Worm (Caenorhabditis elegans) whole organism, L2 larva: ENCODE results near the gene srx-23.

Source experiments
- C34F6.9 ChIP-seq: fragments of 150-350 bp; optimal IDR thresholded peaks from 2 replicates; lab custom pipeline; 2014; ENCODE audit warnings: missing biosample characterization, missing genetic modification characterization
- F13H6.1 ChIP-seq: sonication (generic microtip); optimal IDR thresholded peaks from 2 replicates; lab custom pipeline; 2016; ENCODE audit warnings: missing genetic modification characterization, missing compliant biosample characterization
- R02D3.7 ChIP-seq: fragments of 150-350 bp; optimal IDR thresholded peaks from 2 replicates; lab custom pipeline; 2014; ENCODE audit warnings: missing biosample characterization, missing genetic modification characterization
- Y55F3AM.14 ChIP-seq: fragments of 200-800 bp; sonication (Bioruptor generic); optimal IDR thresholded peaks from 2 replicates; lab custom pipeline; 2018; ENCODE audit warnings: mild to moderate bottlenecking, missing genetic modification characterization, missing compliant biosample characterization
- ZK546.5 ChIP-seq: sonication (generic microtip); optimal IDR thresholded peaks from 2 replicates; lab custom pipeline; 2017; ENCODE audit warnings: missing biosample characterization, missing genetic modification characterization
- alr-1 ChIP-seq: fragments of 150-350 bp; optimal IDR thresholded peaks from 2 replicates; lab custom pipeline; 2014; ENCODE audit warnings: missing biosample characterization, missing genetic modification characterization
- aly-2 ChIP-seq: fragments of 150-350 bp; optimal IDR thresholded peaks from 2 replicates; lab custom pipeline; 2014; ENCODE audit warnings: missing biosample characterization, missing genetic modification characterization
- ama-1 ChIP-seq: fragments of 150-350 bp; optimal IDR thresholded peaks from 2 replicates; lab custom pipeline; 2018; ENCODE audit warnings: inconsistent platforms
- blmp-1 ChIP-seq: sonication (generic microtip); optimal IDR thresholded peaks from 2 replicates; lab custom pipeline; 2017; ENCODE audit warnings: missing genetic modification characterization, mild to moderate bottlenecking, missing compliant biosample characterization, antibody characterized with exemption, moderate library complexity; ENCODE audit not compliant: insufficient read depth
- crh-2 ChIP-seq: sonication (generic microtip); optimal IDR thresholded peaks from 2 replicates; lab custom pipeline; 2017; ENCODE audit warnings: missing biosample characterization, missing genetic modification characterization
- dmd-4 ChIP-seq: sonication (generic microtip); optimal IDR thresholded peaks from 2 replicates; lab custom pipeline; 2017; ENCODE audit warnings: missing biosample characterization, missing genetic modification characterization
- elt-1 ChIP-seq: fragments of 150-350 bp; optimal IDR thresholded peaks from 2 replicates; lab custom pipeline; 2014; ENCODE audit warnings: missing biosample characterization, missing genetic modification characterization
- elt-3 ChIP-seq: sonication (generic microtip); optimal IDR thresholded peaks from 2 replicates; lab custom pipeline; 2017; ENCODE audit warnings: missing biosample characterization, missing genetic modification characterization
- fos-1 ChIP-seq: fragments of 150-350 bp; optimal IDR thresholded peaks from 2 replicates; lab custom pipeline; 2014; ENCODE audit warnings: missing biosample characterization, missing genetic modification characterization
- gmeb-1 ChIP-seq: fragments of 150-350 bp; optimal IDR thresholded peaks from 2 replicates; lab custom pipeline; 2014; ENCODE audit warnings: missing biosample characterization, missing genetic modification characterization
- lin-13 ChIP-seq: fragments of 150-350 bp; optimal IDR thresholded peaks from 2 replicates; lab custom pipeline; 2014; ENCODE audit warnings: missing biosample characterization, missing genetic modification reagents, missing genetic modification characterization
- lin-39 ChIP-seq: fragments of 150-350 bp; optimal IDR thresholded peaks from 2 replicates; lab custom pipeline; 2014; ENCODE audit warnings: missing biosample characterization, missing genetic modification reagents, missing genetic modification characterization
- mdl-1 ChIP-seq, 2 experiments: fragments of 150-350 bp in 1 of 2; sonication (generic microtip) in 1 of 2; optimal IDR thresholded peaks; 2 replicates each; lab custom pipeline; 2017; ENCODE audit warnings: missing biosample characterization in 2 of 2, missing genetic modification characterization in 2 of 2
- nhr-10 ChIP-seq: sonication (generic microtip); optimal IDR thresholded peaks from 2 replicates; lab custom pipeline; 2017; ENCODE audit warnings: missing biosample characterization, missing genetic modification characterization
- nhr-11 ChIP-seq: fragments of 150-350 bp; optimal IDR thresholded peaks from 2 replicates; lab custom pipeline; 2014; ENCODE audit warnings: missing biosample characterization, missing genetic modification characterization
- nhr-12 ChIP-seq: fragments of 150-350 bp; optimal IDR thresholded peaks from 2 replicates; lab custom pipeline; 2014; ENCODE audit warnings: missing biosample characterization, missing genetic modification characterization
- nhr-129 ChIP-seq: fragments of 150-350 bp; optimal IDR thresholded peaks from 2 replicates; lab custom pipeline; 2014; ENCODE audit warnings: missing biosample characterization, missing genetic modification characterization
- nhr-21 ChIP-seq: fragments of 150-350 bp; optimal IDR thresholded peaks from 2 replicates; lab custom pipeline; 2014; ENCODE audit warnings: missing biosample characterization, missing genetic modification characterization
- nhr-25 ChIP-seq: fragments of 150-350 bp; sonication (generic microtip); optimal IDR thresholded peaks from 3 replicates; lab custom pipeline; 2014; ENCODE audit warnings: missing biosample characterization, missing genetic modification characterization
- nhr-77 ChIP-seq: fragments of 150-350 bp; optimal IDR thresholded peaks from 2 replicates; lab custom pipeline; 2014; ENCODE audit warnings: missing biosample characterization, missing genetic modification characterization
- sem-4 ChIP-seq: fragments of 150-350 bp; optimal IDR thresholded peaks from 2 replicates; lab custom pipeline; 2014; ENCODE audit warnings: missing biosample characterization, missing genetic modification reagents, missing genetic modification characterization
- skn-1 ChIP-seq: sonication (generic microtip); optimal IDR thresholded peaks from 2 replicates; lab custom pipeline; 2017; ENCODE audit warnings: missing biosample characterization, missing genetic modification characterization
- sma-3 ChIP-seq: sonication (generic microtip); optimal IDR thresholded peaks from 2 replicates; lab custom pipeline; 2016; ENCODE audit warnings: missing genetic modification reagents, missing genetic modification characterization, missing compliant biosample characterization
- snpc-4 ChIP-seq: fragments of 150-350 bp; optimal IDR thresholded peaks from 2 replicates; lab custom pipeline; 2014; ENCODE audit warnings: missing biosample characterization, missing genetic modification characterization
- unc-39 ChIP-seq: fragments of 150-350 bp; optimal IDR thresholded peaks from 2 replicates; lab custom pipeline; 2014; ENCODE audit warnings: missing biosample characterization, missing genetic modification characterization
- unc-55 ChIP-seq: fragments of 150-350 bp; sonication (generic microtip); optimal IDR thresholded peaks from 3 replicates; lab custom pipeline; 2014; ENCODE audit warnings: missing biosample characterization, missing genetic modification reagents, missing genetic modification characterization
- unc-62 ChIP-seq: fragments of 150-350 bp; optimal IDR thresholded peaks from 2 replicates; lab custom pipeline; 2014; ENCODE audit warnings: missing biosample characterization, missing genetic modification reagents, missing genetic modification characterization
- zag-1 ChIP-seq: fragments of 150-350 bp; optimal IDR thresholded peaks from 2 replicates; lab custom pipeline; 2014; ENCODE audit warnings: missing biosample characterization, missing genetic modification characterization
- ztf-1 ChIP-seq: fragments of 200-800 bp; sonication (Bioruptor generic); conservative IDR thresholded peaks from 2 replicates; pipeline ENCODE4 v1.3.6; 2022; ENCODE audit warnings: missing genetic modification characterization, missing compliant biosample characterization
- ztf-11 ChIP-seq: sonication (generic microtip); optimal IDR thresholded peaks from 2 replicates; lab custom pipeline; 2017; ENCODE audit warnings: missing biosample characterization, missing genetic modification characterization
- ztf-4 ChIP-seq: fragments of 150-350 bp; optimal IDR thresholded peaks from 2 replicates; lab custom pipeline; 2014; ENCODE audit warnings: missing biosample characterization, missing genetic modification characterization

srx-23 gene

DNA sequence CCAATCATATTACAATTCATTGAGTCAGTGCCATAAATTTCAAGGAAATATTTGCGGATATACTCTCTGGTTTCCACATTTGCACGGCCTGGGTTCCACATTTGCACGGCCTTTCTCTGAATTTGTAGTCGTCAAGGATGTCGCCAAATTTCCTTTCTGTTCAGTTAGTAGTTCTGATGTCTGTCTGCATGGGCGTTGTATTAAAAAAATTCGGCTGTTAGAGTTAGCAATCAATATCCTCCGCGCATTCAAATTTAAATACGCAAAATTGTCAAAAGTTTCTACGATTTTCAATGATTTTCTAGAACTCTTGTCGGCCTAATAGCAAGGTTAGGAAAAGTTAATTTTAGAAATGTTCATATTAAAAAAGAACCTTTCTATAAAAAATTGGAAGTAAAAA is 13.8 kb downstream of the srx-23 start, which contains the start of gene srj-52:
Gene srj-52, minus strand, starts transcription at position 101 of the 400 bp plus-strand sequence.
- TF ChIP-seq nhr-25 (tag; lab: Kevin White, UChicago) (no peak), skn-1 (tag; lab: Kevin White, UChicago) (no peak), nhr-129 (tag; lab: Kevin White, UChicago) (no peak), elt-1 (tag; lab: Kevin White, UChicago) (no peak), nhr-12 (tag; lab: Kevin White, UChicago) (no peak), R02D3.7 (tag; lab: Kevin White, UChicago) (no peak), snpc-4 (tag; lab: Kevin White, UChicago) (no peak), fos-1 (no peak), ZK546.5 (tag; lab: Kevin White, UChicago) (no peak), nhr-10 (no peak), C34F6.9 (tag; lab: Kevin White, UChicago) (no peak), lin-39 (tag; lab: Kevin White, UChicago) (no peak), Y55F3AM.14 (GFP tag; lab: Kevin White, UChicago) (no peak), nhr-11 (tag; lab: Kevin White, UChicago) (no peak), unc-39 (no peak), gmeb-1 (no peak), unc-62 (GFP tag; lab: Kevin White, UChicago) (no peak), elt-3 (no peak), F13H6.1 (tag; lab: Kevin White, UChicago) (no peak), sma-3 (GFP tag; lab: Kevin White, UChicago) (no peak)

DNA sequence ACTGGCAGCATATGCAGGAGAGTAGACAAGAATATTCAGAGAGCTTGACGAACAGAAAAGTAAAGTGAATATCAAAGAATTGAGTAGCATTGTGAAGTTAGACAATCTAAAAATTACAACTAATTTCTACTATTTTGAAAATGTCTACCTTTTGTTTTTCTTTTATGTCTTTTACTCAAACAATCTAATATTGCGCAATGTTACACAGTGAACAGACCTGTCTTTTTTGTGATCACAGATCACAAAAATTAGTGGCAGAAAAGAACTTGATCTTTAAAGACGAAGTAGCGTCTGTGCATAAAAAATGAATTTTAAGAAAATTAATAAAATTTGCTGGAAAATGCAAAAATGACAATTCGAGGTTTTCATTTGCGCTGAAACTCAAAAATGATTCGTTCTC is 16.9 kb downstream of the srx-23 start:
- no peak for TF ChIP-seq nhr-25 (tag; lab: Kevin White, UChicago)
- TF ChIP-seq ztf-11 (tag; lab: Kevin White, UChicago): no peak
- TF ChIP-seq snpc-4 (tag; lab: Kevin White, UChicago): no peak
- TF ChIP-seq nhr-77 (tag; lab: Kevin White, UChicago): no peak
- no peak for TF ChIP-seq nhr-10
- TF ChIP-seq F13H6.1 (tag; lab: Kevin White, UChicago): no peak
- TF ChIP-seq nhr-11 (tag; lab: Kevin White, UChicago): no peak
- TF ChIP-seq aly-2 (tag; lab: Kevin White, UChicago): no peak
- no peak for TF ChIP-seq crh-2 (tag; lab: Kevin White, UChicago)
- no peak for TF ChIP-seq nhr-12 (tag; lab: Kevin White, UChicago)
- no peak for TF ChIP-seq lin-13 (GFP tag; lab: Kevin White, UChicago)
- no peak for TF ChIP-seq fos-1
- TF ChIP-seq zag-1 (tag; lab: Kevin White, UChicago): no peak
- no peak for TF ChIP-seq C34F6.9 (tag; lab: Kevin White, UChicago)
- TF ChIP-seq unc-39: no peak
- TF ChIP-seq ztf-4 (tag; lab: Kevin White, UChicago): no peak

DNA sequence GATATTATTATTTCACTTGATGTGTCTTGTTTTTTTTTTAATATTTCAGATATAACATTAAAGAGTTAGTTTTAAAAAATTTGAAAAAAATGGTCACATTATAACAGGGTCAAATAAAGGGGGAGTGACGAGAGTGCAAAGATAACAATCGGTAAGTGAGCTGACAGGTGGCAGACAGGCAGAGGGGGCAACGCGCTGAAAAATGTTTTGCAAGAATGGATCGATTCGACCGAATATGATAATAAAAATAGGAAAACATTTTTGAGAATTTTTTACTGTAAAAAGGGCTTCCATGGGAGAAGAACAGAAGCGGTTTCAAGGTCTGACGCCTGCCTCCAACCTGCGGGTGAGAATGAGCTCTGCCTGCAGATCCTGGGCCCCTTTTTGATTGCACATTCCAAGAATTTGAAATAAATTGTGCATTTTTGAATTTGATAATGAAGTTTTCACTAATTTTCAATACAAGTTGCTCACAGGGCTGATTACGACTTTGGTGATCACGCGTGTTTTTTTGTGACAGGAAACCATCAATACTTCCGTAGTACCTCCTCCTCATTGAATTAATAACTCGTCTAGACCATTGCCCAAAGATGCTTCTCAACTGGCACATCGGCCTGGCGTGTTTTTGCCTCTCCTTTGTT is 17.5 kb downstream of the srx-23 start, which contains the start of the genes ugt-29 and srx-5:
Gene ugt-29, minus strand, starts transcription at position 101 of the 641 bp plus-strand sequence.
Gene srx-5, plus strand, starts transcription at position 591 of the 641 bp plus-strand sequence.
- no peak for TF ChIP-seq unc-62 (GFP tag; lab: Kevin White, UChicago)
- TF ChIP-seq nhr-10: no peak
- TF ChIP-seq Y55F3AM.14 (GFP tag; lab: Kevin White, UChicago): no peak
- TF ChIP-seq sem-4 (tag; lab: Kevin White, UChicago): no peak
- TF ChIP-seq blmp-1 (tag; lab: Kevin White, UChicago): no peak
- TF ChIP-seq C34F6.9 (tag; lab: Kevin White, UChicago): no peak
- TF ChIP-seq mdl-1 (tag; optimal IDR thresholded peaks at IDR 0.05; lab: Kevin White, UChicago): no peak
- TF ChIP-seq R02D3.7 (tag; lab: Kevin White, UChicago): no peak
- no peak for TF ChIP-seq unc-39
- no peak for TF ChIP-seq ztf-1 (GFP tag; lab: Robert Waterston, UW)
- no peak for TF ChIP-seq ama-1 (lab: Kevin White, UChicago)
- TF ChIP-seq skn-1 (tag; lab: Kevin White, UChicago): no peak
- no peak for TF ChIP-seq alr-1
- TF ChIP-seq dmd-4 (tag; lab: Kevin White, UChicago): no peak
- no peak for TF ChIP-seq nhr-21
- TF ChIP-seq nhr-129 (tag; lab: Kevin White, UChicago): no peak
- no peak for TF ChIP-seq fos-1
- no peak for TF ChIP-seq elt-1 (tag; lab: Kevin White, UChicago)

DNA sequence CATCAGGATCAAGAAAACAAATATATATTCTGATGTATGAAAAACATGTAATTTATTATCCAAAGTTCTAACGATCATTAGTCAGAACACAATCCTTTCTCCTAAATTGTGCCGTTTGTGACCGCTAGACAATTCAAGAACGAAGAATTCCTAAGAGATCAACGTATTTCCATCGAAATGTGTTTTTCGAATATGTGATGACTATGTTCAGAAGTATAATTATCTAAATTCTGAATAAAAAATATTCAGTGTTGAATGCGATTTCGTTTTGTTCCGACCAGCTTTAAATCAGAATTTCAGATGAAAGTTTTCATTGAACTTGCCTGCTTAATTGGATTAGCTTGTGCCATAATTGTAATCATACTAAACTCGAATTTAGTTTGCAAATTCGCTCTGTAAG is 20.1 kb downstream of the srx-23 start, which contains the start of gene srbc-37:
Gene srbc-37, plus strand, starts transcription at position 301 of the 400 bp plus-strand sequence.
- no peak for TF ChIP-seq unc-55 (GFP tag; lab: Kevin White, UChicago)
